Worm (Caenorhabditis elegans): Measurements from ENCODE around the gene W02A2.12.

DNA sequence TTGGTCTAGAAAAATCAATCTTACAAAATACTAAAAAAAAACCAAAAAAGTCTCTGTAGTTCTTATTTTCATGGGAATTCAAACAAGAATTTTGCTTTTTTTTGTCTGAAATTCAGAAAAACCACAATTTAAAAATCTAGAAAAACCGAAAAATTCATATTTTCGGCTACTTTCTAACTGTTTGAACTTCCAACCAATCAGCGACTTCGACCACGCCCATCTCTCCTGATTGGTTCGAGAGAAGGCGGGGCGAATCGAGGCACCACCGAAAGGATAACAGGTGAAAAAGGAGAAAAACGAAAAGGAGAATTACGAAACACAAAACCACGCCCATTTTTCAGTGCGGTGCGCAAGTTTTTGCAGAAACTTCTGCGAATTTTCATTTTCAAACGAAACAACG lies 43.8 kb downstream of the W02A2.12 start:
- TF ChIP-seq pag-3 (tag; optimal IDR thresholded peaks at IDR 0.05; ENCODE audit: borderline replicate concordance) (no peak), dve-1 (tag; optimal IDR thresholded peaks at IDR 0.05) (no peak), rnt-1 (tag; optimal IDR thresholded peaks at IDR 0.05) (no peak), unc-86 (tag; optimal IDR thresholded peaks at IDR 0.05) (no peak), nhr-11 (tag; optimal IDR thresholded peaks at IDR 0.05) (no peak), ceh-24 (tag; optimal IDR thresholded peaks at IDR 0.05) (no peak), ceh-48 (tag; optimal IDR thresholded peaks at IDR 0.05) (no peak), fkh-10 (GFP tag; optimal IDR thresholded peaks at IDR 0.05) (no peak), ceh-18 (tag; optimal IDR thresholded peaks at IDR 0.05) (no peak), ets-4 (tag; optimal IDR thresholded peaks at IDR 0.05) (no peak), tbx-2 (tag; optimal IDR thresholded peaks at IDR 0.05) (no peak), ama-1 (optimal IDR thresholded peaks at IDR 0.05) (no peak)
